Worm (Caenorhabditis elegans) whole organism, L3 larva: ENCODE results near the gene F36F12.1.
"Not testable (repeated sequence)": the region's sequence is repeated elsewhere in the genome, so short reads cannot be mapped to it uniquely, and the experiment has no call there.

Experiments used
- R02D3.7 ChIP-seq: fragments of 150-350 bp; optimal IDR thresholded peaks from 2 replicates; lab custom pipeline; 2014; ENCODE audit warnings: missing biosample characterization, missing genetic modification characterization
- ama-1 ChIP-seq: fragments of 150-350 bp; optimal IDR thresholded peaks from 2 replicates; lab custom pipeline; 2018
- ceh-16 ChIP-seq: sonication (generic microtip); optimal IDR thresholded peaks from 2 replicates; lab custom pipeline; 2017; ENCODE audit warnings: missing biosample characterization, missing genetic modification characterization
- ceh-28 ChIP-seq: fragments of 150-350 bp; optimal IDR thresholded peaks from 2 replicates; lab custom pipeline; 2014; ENCODE audit warnings: missing biosample characterization, missing genetic modification reagents, missing genetic modification characterization
- ceh-9 ChIP-seq: sonication (generic microtip); optimal IDR thresholded peaks from 2 replicates; lab custom pipeline; 2018; ENCODE audit warnings: missing biosample characterization, missing genetic modification characterization
- egl-27 ChIP-seq: sonication (generic microtip); optimal IDR thresholded peaks from 4 replicates; lab custom pipeline; 2017; ENCODE audit warnings: missing biosample characterization, missing genetic modification reagents, missing genetic modification characterization
- egl-5 ChIP-seq: fragments of 150-350 bp; optimal IDR thresholded peaks from 2 replicates; lab custom pipeline; 2017; ENCODE audit warnings: missing biosample characterization, missing genetic modification reagents, missing genetic modification characterization, inconsistent platforms
- elt-1 ChIP-seq: fragments of 150-350 bp; optimal IDR thresholded peaks from 2 replicates; lab custom pipeline; 2014; ENCODE audit warnings: missing biosample characterization, missing genetic modification characterization
- elt-2 ChIP-seq: sonication (generic microtip); optimal IDR thresholded peaks from 2 replicates; lab custom pipeline; 2016; ENCODE audit warnings: missing genetic modification reagents, mild to moderate bottlenecking, missing genetic modification characterization, missing compliant biosample characterization
- elt-3 ChIP-seq, 3 experiments: fragments of 150-350 bp in 1 of 3; sonication (generic microtip) in 2 of 3; optimal IDR thresholded peaks; 2 replicates in 2 of 3; 4 replicates in 1 of 3; lab custom pipeline; 2014 to 2017; ENCODE audit warnings: missing biosample characterization in 3 of 3, missing genetic modification characterization in 3 of 3
- eor-1 ChIP-seq, 2 experiments: fragments of 150-350 bp; optimal IDR thresholded peaks; 2 replicates each; lab custom pipeline; 2014 to 2018; ENCODE audit warnings: missing biosample characterization in 2 of 2, missing genetic modification characterization in 2 of 2
- fkh-10 ChIP-seq: sonication (generic microtip); optimal IDR thresholded peaks from 2 replicates; lab custom pipeline; 2017; ENCODE audit warnings: missing biosample characterization, missing genetic modification reagents, missing genetic modification characterization
- fkh-2 ChIP-seq: fragments of 150-350 bp; optimal IDR thresholded peaks from 2 replicates; lab custom pipeline; 2014; ENCODE audit warnings: missing biosample characterization, missing genetic modification reagents, missing genetic modification characterization
- hmg-11 ChIP-seq: sonication (generic microtip); optimal IDR thresholded peaks from 2 replicates; lab custom pipeline; 2016; ENCODE audit warnings: missing genetic modification characterization, missing compliant biosample characterization
- jun-1 ChIP-seq: fragments of 150-350 bp; optimal IDR thresholded peaks from 2 replicates; lab custom pipeline; 2014; ENCODE audit warnings: missing biosample characterization, missing genetic modification reagents, missing genetic modification characterization
- lin-15B ChIP-seq: fragments of 150-350 bp; optimal IDR thresholded peaks from 2 replicates; lab custom pipeline; 2014; ENCODE audit warnings: missing biosample characterization, missing genetic modification characterization
- lin-39 ChIP-seq: fragments of 150-350 bp; optimal IDR thresholded peaks from 2 replicates; lab custom pipeline; 2018; ENCODE audit warnings: missing biosample characterization, missing genetic modification reagents, missing genetic modification characterization
- mml-1 ChIP-seq: fragments of 150-350 bp; sonication (generic microtip); optimal IDR thresholded peaks from 3 replicates; lab custom pipeline; 2014; ENCODE audit warnings: missing biosample characterization, missing genetic modification characterization
- nfya-1 ChIP-seq: sonication (generic microtip); optimal IDR thresholded peaks from 2 replicates; lab custom pipeline; 2017; ENCODE audit warnings: missing genetic modification characterization, mild to moderate bottlenecking, missing compliant biosample characterization, antibody characterized with exemption, moderate library complexity; ENCODE audit not compliant: insufficient read depth
- nhr-11 ChIP-seq: fragments of 150-350 bp; optimal IDR thresholded peaks from 2 replicates; lab custom pipeline; 2014; ENCODE audit warnings: missing biosample characterization, missing genetic modification characterization
- nhr-12 ChIP-seq: fragments of 150-350 bp; optimal IDR thresholded peaks from 2 replicates; lab custom pipeline; 2014; ENCODE audit warnings: missing biosample characterization, missing genetic modification characterization
- nhr-25 ChIP-seq: sonication (generic microtip); optimal IDR thresholded peaks from 2 replicates; lab custom pipeline; 2017; ENCODE audit warnings: missing biosample characterization, missing genetic modification characterization
- nhr-67 ChIP-seq: fragments of 150-350 bp; optimal IDR thresholded peaks from 2 replicates; lab custom pipeline; 2014; ENCODE audit warnings: missing biosample characterization, missing genetic modification characterization
- nhr-76 ChIP-seq: fragments of 150-350 bp; sonication (generic microtip); optimal IDR thresholded peaks from 5 replicates; lab custom pipeline; 2014; ENCODE audit warnings: missing biosample characterization, missing genetic modification characterization
- nhr-77 ChIP-seq: fragments of 150-350 bp; optimal IDR thresholded peaks from 2 replicates; lab custom pipeline; 2014; ENCODE audit warnings: missing biosample characterization, missing genetic modification characterization
- pha-4 ChIP-seq: fragments of 150-350 bp; optimal IDR thresholded peaks from 2 replicates; lab custom pipeline; 2014; ENCODE audit warnings: missing biosample characterization, missing genetic modification reagents, missing genetic modification characterization
- pqm-1 ChIP-seq: fragments of 150-350 bp; optimal IDR thresholded peaks from 2 replicates; lab custom pipeline; 2017; ENCODE audit warnings: missing biosample characterization, missing genetic modification characterization, inconsistent platforms
- snpc-4 ChIP-seq: fragments of 150-350 bp; optimal IDR thresholded peaks from 2 replicates; lab custom pipeline; 2014; ENCODE audit warnings: missing biosample characterization, missing genetic modification characterization
- tbx-2 ChIP-seq: sonication (generic microtip); optimal IDR thresholded peaks from 2 replicates; lab custom pipeline; 2016; ENCODE audit warnings: mild to moderate bottlenecking, missing genetic modification characterization, missing compliant biosample characterization
- unc-62 ChIP-seq: fragments of 150-350 bp; sonication (generic microtip); optimal IDR thresholded peaks from 4 replicates; lab custom pipeline; 2014; ENCODE audit warnings: missing biosample characterization, missing genetic modification reagents, missing genetic modification characterization
- zag-1 ChIP-seq: fragments of 150-350 bp; optimal IDR thresholded peaks from 2 replicates; lab custom pipeline; 2014; ENCODE audit warnings: missing biosample characterization, missing genetic modification characterization

The F36F12.1 gene

ce11 chrV:2144408-2144807, 41.4 kb upstream of the F36F12.1 start, which contains the start of gene F22F7.12:
Gene F22F7.12, minus strand, starts transcription at chrV:2144508.
- not testable (repeated sequence) for TF ChIP-seq egl-27, tbx-2, snpc-4 (tag; lab: Kevin White, UChicago)
- TF ChIP-seq, all 47 proteins: peak for 0; not testable (repeated sequence) for 47

ce11 chrV:2139918-2140317, 36.9 kb upstream of the F36F12.1 start, which contains the start of gene F22F7.7:
Gene F22F7.7, minus strand, starts transcription at chrV:2140042.
- TF ChIP-seq eor-1 (tag; optimal IDR thresholded peaks at IDR 0.05; lab: Kevin White, UChicago): no peak
- no peak for TF ChIP-seq nhr-12
- TF ChIP-seq ama-1: no peak
- no peak for TF ChIP-seq elt-3 (tag; optimal IDR thresholded peaks at IDR 0.05; lab: Kevin White, UChicago)
- TF ChIP-seq egl-5 (tag; lab: Kevin White, UChicago): no peak
- TF ChIP-seq unc-62 (GFP tag; lab: Kevin White, UChicago): no peak
- no peak for TF ChIP-seq ceh-9 (tag; lab: Kevin White, UChicago)
- no peak for TF ChIP-seq fkh-2 (tag; lab: Kevin White, UChicago)
- no peak for TF ChIP-seq lin-15B
- TF ChIP-seq elt-1 (tag; lab: Kevin White, UChicago): no peak
- no peak for TF ChIP-seq tbx-2 (tag; lab: Kevin White, UChicago)
- no peak for TF ChIP-seq snpc-4 (tag; lab: Kevin White, UChicago)
- TF ChIP-seq ceh-28 (tag; lab: Kevin White, UChicago): no peak
- no peak for TF ChIP-seq elt-2 (tag; lab: Kevin White, UChicago)
- no peak for TF ChIP-seq pha-4 (tag; lab: Kevin White, UChicago)
- TF ChIP-seq hmg-11 (tag; lab: Kevin White, UChicago): no peak
- TF ChIP-seq pqm-1 (tag; lab: Kevin White, UChicago): no peak
- TF ChIP-seq ceh-16: no peak
- TF ChIP-seq, all 47 proteins: peak for 0

- TF ChIP-seq nhr-67 (no peak), jun-1 (tag; lab: Kevin White, UChicago) (peak; percentile 28)
Measured at ce11 chrV:2138287-2138686, 35.3 kb upstream of the F36F12.1 start.

- TF ChIP-seq elt-2 (tag; lab: Kevin White, UChicago) (peak; percentile 10), nhr-76 (peak; percentile 59), nhr-77 (tag; lab: Kevin White, UChicago) (no peak)
- TF ChIP-seq, all 47 proteins: peak for 2
Measured at ce11 chrV:2137010-2137409, 34.0 kb upstream of the F36F12.1 start.

ce11 chrV:2135323-2135722, 32.3 kb upstream of the F36F12.1 start:
- TF ChIP-seq egl-5 (tag; lab: Kevin White, UChicago) (no peak), zag-1 (tag; lab: Kevin White, UChicago) (no peak), ceh-16 (no peak), unc-62 (GFP tag; lab: Kevin White, UChicago) (no peak), nhr-11 (tag; lab: Kevin White, UChicago) (no peak), nhr-25 (tag; lab: Kevin White, UChicago) (no peak), fkh-10 (GFP tag; lab: Kevin White, UChicago) (peak; percentile 27), jun-1 (tag; lab: Kevin White, UChicago) (peak; percentile 86), mml-1 (tag; lab: Kevin White, UChicago) (no peak), hmg-11 (tag; lab: Kevin White, UChicago) (peak; percentile 54), R02D3.7 (tag; lab: Kevin White, UChicago) (no peak), nfya-1 (tag; lab: Kevin White, UChicago) (peak; percentile 52), pha-4 (tag; lab: Kevin White, UChicago) (no peak), elt-2 (tag; lab: Kevin White, UChicago) (peak; percentile 11), lin-15B (no peak), snpc-4 (tag; lab: Kevin White, UChicago) (peak; percentile 23), elt-1 (tag; lab: Kevin White, UChicago) (no peak), lin-39 (peak; percentile 39)
- TF ChIP-seq, all 47 proteins: peak for 7

ce11 chrV:2134340-2134739, 31.3 kb upstream of the F36F12.1 start:
- TF ChIP-seq lin-39: peak; percentile 56
- no peak for TF ChIP-seq ceh-28 (tag; lab: Kevin White, UChicago)
- TF ChIP-seq nfya-1 (tag; lab: Kevin White, UChicago): peak; percentile 35
- TF ChIP-seq, all 47 proteins: peak for 2
